Fruit fly (Drosophila melanogaster): ENCODE measurements around the gene CG3698.

Gene CG3698

DNA sequence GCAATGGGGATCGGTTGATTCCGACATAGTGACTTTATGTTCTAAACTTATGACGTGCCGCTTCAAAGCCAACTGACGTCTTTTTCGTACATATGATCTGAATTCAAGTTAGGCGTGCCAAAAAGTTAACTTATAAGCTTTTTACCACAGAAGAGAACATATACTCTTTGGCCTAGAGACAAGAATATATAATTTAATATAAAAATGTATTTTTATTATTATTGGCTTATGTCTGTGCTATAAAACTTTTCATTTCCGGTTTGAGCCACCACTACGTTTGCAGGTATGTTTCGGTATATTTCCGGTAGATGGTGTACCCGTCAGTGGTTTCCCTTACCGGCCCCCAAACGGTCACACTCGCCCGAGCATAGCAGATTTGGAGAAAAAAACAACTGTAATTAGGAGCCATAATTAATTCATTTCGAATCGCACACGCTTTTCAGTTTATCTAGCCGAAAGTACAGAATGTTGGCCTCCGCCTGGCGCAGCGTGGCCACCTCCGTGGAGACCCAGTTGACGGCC, at the start of gene CG3698, which contains the start of gene tzn (continued):
- TF ChIP-seq CG30431 (GFP tag; optimal IDR thresholded peaks at IDR 0.05), result peak; percentile 96
- TF ChIP-seq CG3163 (GFP tag; optimal IDR thresholded peaks at IDR 0.05), result peak; percentile 58
- TF ChIP-seq twi (tag; optimal IDR thresholded peaks at IDR 0.05), result peak; percentile 84
- TF ChIP-seq dmrt99B (tag; optimal IDR thresholded peaks at IDR 0.05), result no peak
- peak; percentile 82 for TF ChIP-seq CG10462 (GFP tag; optimal IDR thresholded peaks at IDR 0.05)
- TF ChIP-seq fd3F (GFP tag; optimal IDR thresholded peaks at IDR 0.05), result peak; percentile 89
- peak; percentile 71 for TF ChIP-seq D19A (tag; optimal IDR thresholded peaks at IDR 0.05)
- no peak for TF ChIP-seq CG16813 (GFP tag; IDR thresholded peaks at IDR 0.05; ENCODE audit: partially characterized antibody)
- TF ChIP-seq sens-2 (GFP tag; IDR thresholded peaks at IDR 0.05), result peak; percentile 95
- TF ChIP-seq Dip2 (GFP tag; IDR thresholded peaks at IDR 0.05), result no peak
- TF ChIP-seq CG3065 (GFP tag; optimal IDR thresholded peaks at IDR 0.05), result peak; percentile 90
- TF ChIP-seq Dip3 (GFP tag; optimal IDR thresholded peaks at IDR 0.05), result peak; percentile 68
- no peak for TF ChIP-seq cwo (GFP tag; optimal IDR thresholded peaks at IDR 0.05)
- peak; percentile 87 for TF ChIP-seq lmd (GFP tag; IDR thresholded peaks at IDR 0.05)
- TF ChIP-seq CG12155 (GFP tag; optimal IDR thresholded peaks at IDR 0.05), result peak; percentile 81
- TF ChIP-seq cg (GFP tag; optimal IDR thresholded peaks at IDR 0.05), result no peak
- TF ChIP-seq Meics (GFP tag; optimal IDR thresholded peaks at IDR 0.05), result peak; percentile 97
- peak; percentile 96 for TF ChIP-seq CG2875 (GFP tag; optimal IDR thresholded peaks at IDR 0.05)
- TF ChIP-seq CG10274 (GFP tag; optimal IDR thresholded peaks at IDR 0.05), result peak; percentile 88
- peak; percentile 97 for TF ChIP-seq sob (GFP tag; IDR thresholded peaks at IDR 0.05)
- TF ChIP-seq CG7839 (tag; optimal IDR thresholded peaks at IDR 0.05), result no peak
- TF ChIP-seq Xrp1 (GFP tag; IDR thresholded peaks at IDR 0.05), result peak; percentile 43; the same call in 1 of the 2 replicates
- TF ChIP-seq disco-r (GFP tag; optimal IDR thresholded peaks at IDR 0.05), result peak; percentile 80
- peak; percentile 16 for TF ChIP-seq D (optimal IDR thresholded peaks at IDR 0.05)
- TF ChIP-seq D (GFP tag; optimal IDR thresholded peaks at IDR 0.05), result peak; percentile 94
- peak; percentile 89 for TF ChIP-seq CG12942 (GFP tag; optimal IDR thresholded peaks at IDR 0.05)
- TF ChIP-seq CG2116 (GFP tag; optimal IDR thresholded peaks at IDR 0.05), result peak; percentile 90
- TF ChIP-seq Abd-B (GFP tag; optimal IDR thresholded peaks at IDR 0.05), result peak; percentile 93
- peak; percentile 74 for TF ChIP-seq CG8281 (tag; optimal IDR thresholded peaks at IDR 0.05)
- no peak for TF ChIP-seq odd (GFP tag; optimal IDR thresholded peaks at IDR 0.05)
- TF ChIP-seq NC2α (GFP tag; optimal IDR thresholded peaks at IDR 0.05), result peak; percentile 66
- TF ChIP-seq ara (GFP tag; IDR thresholded peaks at IDR 0.05), result peak; percentile 85
- TF ChIP-seq fd96Cb (tag; optimal IDR thresholded peaks at IDR 0.05), result peak; percentile 79
- peak; percentile 74 for TF ChIP-seq Lim3 (GFP tag; IDR thresholded peaks at IDR 0.05)
- no peak for TF ChIP-seq CG2129 (GFP tag; IDR thresholded peaks at IDR 0.05; ENCODE audit: partially characterized antibody)
- peak; percentile 43; the same call in 1 of the 2 replicates for TF ChIP-seq CG13287 (GFP tag; IDR thresholded peaks at IDR 0.05; ENCODE audit: partially characterized antibody)
- TF ChIP-seq CG17829 (tag; optimal IDR thresholded peaks at IDR 0.05), result peak; percentile 89
- TF ChIP-seq tin (GFP tag; optimal IDR thresholded peaks at IDR 0.05), result peak; percentile 89
- TF ChIP-seq vvl (GFP tag; IDR thresholded peaks at IDR 0.05), result peak; percentile 97
- no peak for TF ChIP-seq nau (GFP tag; optimal IDR thresholded peaks at IDR 0.05)
- TF ChIP-seq aop (GFP tag; IDR thresholded peaks at IDR 0.05), result 0 out of 2 replicates have a peak, but pooled peaks have one; percentile 48
- peak; percentile 82 for TF ChIP-seq Mes4 (GFP tag; optimal IDR thresholded peaks at IDR 0.05)
- no peak for TF ChIP-seq Dfd (GFP tag; optimal IDR thresholded peaks at IDR 0.05)
- peak; percentile 75 for TF ChIP-seq CG10565 (GFP tag; optimal IDR thresholded peaks at IDR 0.05)
- peak; percentile 82 for TF ChIP-seq Ada2b (GFP tag; IDR thresholded peaks at IDR 0.05)
- TF ChIP-seq prd (optimal IDR thresholded peaks at IDR 0.05), result no peak
- peak; percentile 85 for TF ChIP-seq prd (GFP tag; IDR thresholded peaks at IDR 0.05)
- peak; percentile 87 for TF ChIP-seq CG4820 (GFP tag; optimal IDR thresholded peaks at IDR 0.05)
- peak; percentile 92 for TF ChIP-seq Mad (GFP tag; optimal IDR thresholded peaks at IDR 0.05)
- TF ChIP-seq crc (GFP tag; optimal IDR thresholded peaks at IDR 0.05), result peak; percentile 45
- TF ChIP-seq maf-S (GFP tag; optimal IDR thresholded peaks at IDR 0.05), result peak; percentile 83

Data from whole organism, embryonic.